Fruit fly (Drosophila melanogaster) whole organism, adult: ENCODE measurements around the gene CG7156.

ENCODE experiments used
- CG7101 ChIP-seq: fragments of 200-800 bp; sonication (Bioruptor generic); optimal IDR thresholded peaks from 2 replicates; lab custom pipeline; 2018; ENCODE audit warnings: missing biosample characterization, mild to moderate bottlenecking, missing genetic modification characterization, moderate library complexity
- Mnt ChIP-seq: fragments of 200-800 bp; sonication (Bioruptor generic); optimal IDR thresholded peaks from 2 replicates; lab custom pipeline; 2016; ENCODE audit warnings: missing biosample characterization, mild to moderate bottlenecking, missing genetic modification characterization
- bab1 ChIP-seq: fragments of 200-800 bp; sonication (Bioruptor generic); optimal IDR thresholded peaks from 3 replicates; lab custom pipeline; 2019; ENCODE audit warnings: missing biosample characterization, mild to moderate bottlenecking, missing genetic modification characterization, moderate library complexity
- ovo ChIP-seq: fragments of 200-800 bp; sonication (Bioruptor generic); optimal IDR thresholded peaks from 2 replicates; lab custom pipeline; 2016; ENCODE audit warnings: missing biosample characterization, missing genetic modification characterization
- pad ChIP-seq: fragments of 200-800 bp; sonication (Bioruptor generic); optimal IDR thresholded peaks from 3 replicates; lab custom pipeline; 2017; ENCODE audit warnings: missing biosample characterization, missing genetic modification characterization, mild to moderate bottlenecking, moderate library complexity, missing genetic modification reagents

dm6 chr3R:18215300-18215699 lies 26.7 kb downstream of the CG7156 start:
- TF ChIP-seq ovo (no peak), Mnt (GFP tag; lab: Kevin White, UChicago) (peak; percentile 29), CG7101 (tag; lab: Kevin White, UChicago) (peak; percentile 10), bab1 (GFP tag; lab: Kevin White, UChicago) (peak; percentile 52), pad (GFP tag; lab: Kevin White, UChicago) (no peak)
